Worm (Caenorhabditis elegans) whole organism, L1 larva: Measurements from ENCODE around the gene C01C10.2.

Experiments used
- F16B12.6 ChIP-seq: fragments of 150-350 bp; optimal IDR thresholded peaks from 2 replicates; lab custom pipeline; 2014; ENCODE audit warnings: missing biosample characterization, missing genetic modification characterization
- alr-1 ChIP-seq: fragments of 200-800 bp; sonication (Bioruptor generic); optimal IDR thresholded peaks from 2 replicates; lab custom pipeline; 2018; ENCODE audit warnings: borderline replicate concordance, mild to moderate bottlenecking, missing genetic modification characterization, missing compliant biosample characterization
- blmp-1 ChIP-seq: fragments of 150-350 bp; optimal IDR thresholded peaks from 2 replicates; lab custom pipeline; 2014; ENCODE audit warnings: missing biosample characterization, missing genetic modification characterization
- ceh-82 ChIP-seq, 3 experiments: fragments of 150-350 bp in 1 of 3; sonication (generic microtip) in 2 of 3; optimal IDR thresholded peaks; 2 replicates each; lab custom pipeline; 2014 to 2017; ENCODE audit warnings: missing biosample characterization in 3 of 3, missing genetic modification characterization in 3 of 3
- ceh-88 ChIP-seq: fragments of 200-800 bp; sonication (Bioruptor generic); IDR thresholded peaks from 2 replicates; pipeline ENCODE4 v1.3.6; 2022; ENCODE audit warnings: missing genetic modification characterization, missing compliant biosample characterization
- ceh-90 ChIP-seq: sonication (generic microtip); optimal IDR thresholded peaks from 2 replicates; lab custom pipeline; 2016; ENCODE audit warnings: missing genetic modification characterization, missing compliant biosample characterization
- dpl-1 ChIP-seq, 3 experiments: fragments of 150-350 bp in 2 of 3; sonication (generic microtip) in 1 of 3; optimal IDR thresholded peaks; 2 replicates each; lab custom pipeline; 2014 to 2017; ENCODE audit warnings: missing biosample characterization in 3 of 3, missing genetic modification characterization in 3 of 3, missing genetic modification reagents in 3 of 3
- efl-1 ChIP-seq, 4 experiments: fragments of 150-350 bp; optimal IDR thresholded peaks in 3 of 4; peaks in 1 of 4; 1 replicate in 1 of 4; 2 replicates in 3 of 4; lab custom pipeline; 2014; ENCODE audit warnings: missing biosample characterization in 2 of 4, missing genetic modification characterization in 2 of 4, missing genetic modification reagents in 2 of 4
- elt-2 ChIP-seq: sonication (generic microtip); optimal IDR thresholded peaks from 2 replicates; lab custom pipeline; 2016; ENCODE audit warnings: missing genetic modification characterization, mild to moderate bottlenecking, inconsistent platforms, missing compliant biosample characterization, missing genetic modification reagents
- elt-3 ChIP-seq, 6 experiments: fragments of 150-350 bp in 1 of 6; sonication (generic microtip); optimal IDR thresholded peaks; 2 replicates each; lab custom pipeline; 2017 to 2018; ENCODE audit warnings: missing biosample characterization in 6 of 6, missing genetic modification characterization in 6 of 6, inconsistent platforms in 1 of 6
- ets-5 ChIP-seq: fragments of 200-800 bp; sonication (Bioruptor generic); IDR thresholded peaks from 2 replicates; pipeline ENCODE4 v1.3.6; 2022; ENCODE audit warnings: missing genetic modification characterization, missing compliant biosample characterization
- fkh-10 ChIP-seq: sonication (generic microtip); optimal IDR thresholded peaks from 2 replicates; lab custom pipeline; 2017; ENCODE audit warnings: missing biosample characterization, missing genetic modification reagents, missing genetic modification characterization
- fkh-4 ChIP-seq: sonication (generic microtip); optimal IDR thresholded peaks from 2 replicates; lab custom pipeline; 2016; ENCODE audit warnings: missing compliant biosample characterization, missing genetic modification characterization, borderline replicate concordance
- fkh-8 ChIP-seq: sonication (generic microtip); optimal IDR thresholded peaks from 2 replicates; lab custom pipeline; 2016; ENCODE audit warnings: mild to moderate bottlenecking, missing genetic modification characterization, missing compliant biosample characterization
- fos-1 ChIP-seq: fragments of 150-350 bp; optimal IDR thresholded peaks from 2 replicates; lab custom pipeline; 2014; ENCODE audit warnings: missing biosample characterization, missing genetic modification characterization
- hlh-17 ChIP-seq: fragments of 200-800 bp; sonication (Bioruptor generic); optimal IDR thresholded peaks from 2 replicates; lab custom pipeline; 2018; ENCODE audit warnings: missing genetic modification characterization, mild to moderate bottlenecking, missing compliant biosample characterization, moderate library complexity, borderline replicate concordance
- lin-13 ChIP-seq: fragments of 150-350 bp; optimal IDR thresholded peaks from 2 replicates; lab custom pipeline; 2014; ENCODE audit warnings: missing biosample characterization, missing genetic modification reagents, missing genetic modification characterization
- lin-14 ChIP-seq: fragments of 200-800 bp; sonication (Bioruptor generic); optimal IDR thresholded peaks from 2 replicates; lab custom pipeline; 2018; ENCODE audit warnings: mild to moderate bottlenecking, missing genetic modification characterization, moderate library complexity, missing compliant biosample characterization
- lin-35 ChIP-seq, 2 experiments: fragments of 150-350 bp; optimal IDR thresholded peaks; 2 replicates each; lab custom pipeline; 2014; ENCODE audit warnings: missing biosample characterization in 2 of 2, missing genetic modification characterization in 2 of 2, missing genetic modification reagents in 2 of 2
- lsy-2 ChIP-seq, 2 experiments: fragments of 150-350 bp; optimal IDR thresholded peaks; 2 replicates each; lab custom pipeline; 2014; ENCODE audit warnings: missing biosample characterization in 2 of 2, missing genetic modification characterization in 2 of 2
- mdl-1 ChIP-seq, 2 experiments: fragments of 150-350 bp; optimal IDR thresholded peaks; 2 replicates each; lab custom pipeline; 2014 to 2017; ENCODE audit warnings: missing biosample characterization in 2 of 2, missing genetic modification characterization in 2 of 2, inconsistent platforms in 1 of 2
- mef-2 ChIP-seq: fragments of 150-350 bp; optimal IDR thresholded peaks from 2 replicates; lab custom pipeline; 2014; ENCODE audit warnings: missing biosample characterization, missing genetic modification characterization
- mep-1 ChIP-seq: fragments of 150-350 bp; optimal IDR thresholded peaks from 2 replicates; lab custom pipeline; 2014; ENCODE audit warnings: missing biosample characterization, missing genetic modification characterization
- nhr-12 ChIP-seq: sonication (generic microtip); optimal IDR thresholded peaks from 2 replicates; lab custom pipeline; 2017; ENCODE audit warnings: missing biosample characterization, missing genetic modification characterization
- nhr-20 ChIP-seq: sonication (generic microtip); optimal IDR thresholded peaks from 2 replicates; lab custom pipeline; 2016; ENCODE audit warnings: mild to moderate bottlenecking, missing genetic modification characterization, missing compliant biosample characterization
- nhr-237 ChIP-seq: fragments of 150-350 bp; optimal IDR thresholded peaks from 2 replicates; lab custom pipeline; 2014; ENCODE audit warnings: missing biosample characterization, missing genetic modification characterization
- nhr-47 ChIP-seq: sonication (generic microtip); optimal IDR thresholded peaks from 2 replicates; lab custom pipeline; 2016; ENCODE audit warnings: mild to moderate bottlenecking, missing genetic modification characterization, moderate library complexity, missing compliant biosample characterization
- nhr-71 ChIP-seq: sonication (generic microtip); optimal IDR thresholded peaks from 2 replicates; lab custom pipeline; 2016; ENCODE audit warnings: mild to moderate bottlenecking, missing genetic modification characterization, moderate library complexity, missing compliant biosample characterization
- nhr-85 ChIP-seq: sonication (generic microtip); peaks from one replicate; lab custom pipeline; 2016; ENCODE audit warnings: missing genetic modification characterization, inconsistent platforms, missing compliant biosample characterization
- nhr-90 ChIP-seq: sonication (generic microtip); optimal IDR thresholded peaks from 2 replicates; lab custom pipeline; 2016; ENCODE audit warnings: mild to moderate bottlenecking, missing genetic modification characterization, missing compliant biosample characterization; ENCODE audit not compliant: poor library complexity
- pax-3 ChIP-seq: fragments of 200-800 bp; sonication (Bioruptor generic); optimal IDR thresholded peaks from 2 replicates; lab custom pipeline; 2018; ENCODE audit warnings: mild to moderate bottlenecking, missing genetic modification characterization, moderate library complexity, missing compliant biosample characterization
- rnt-1 ChIP-seq: sonication (generic microtip); optimal IDR thresholded peaks from 2 replicates; lab custom pipeline; 2016; ENCODE audit warnings: mild to moderate bottlenecking, missing genetic modification characterization, moderate library complexity, missing compliant biosample characterization
- snu-23 ChIP-seq: sonication (generic microtip); optimal IDR thresholded peaks from 2 replicates; lab custom pipeline; 2016; ENCODE audit warnings: missing genetic modification characterization, missing compliant biosample characterization
- sox-4 ChIP-seq: sonication (generic microtip); optimal IDR thresholded peaks from 2 replicates; lab custom pipeline; 2016; ENCODE audit warnings: missing genetic modification characterization, missing compliant biosample characterization
- sup-37 ChIP-seq: fragments of 200-800 bp; sonication (Bioruptor generic); optimal IDR thresholded peaks from 2 replicates; lab custom pipeline; 2018; ENCODE audit warnings: mild to moderate bottlenecking, missing genetic modification characterization, missing compliant biosample characterization
- tbx-2 ChIP-seq: sonication (generic microtip); optimal IDR thresholded peaks from 2 replicates; lab custom pipeline; 2016; ENCODE audit warnings: missing genetic modification characterization, missing compliant biosample characterization
- unc-130 ChIP-seq: fragments of 150-350 bp; optimal IDR thresholded peaks from 2 replicates; lab custom pipeline; 2017; ENCODE audit warnings: missing biosample characterization, missing genetic modification characterization, inconsistent platforms
- unc-30 ChIP-seq: sonication (generic microtip); optimal IDR thresholded peaks from 2 replicates; lab custom pipeline; 2017; ENCODE audit warnings: missing biosample characterization, missing genetic modification characterization
- unc-86 ChIP-seq: sonication (generic microtip); optimal IDR thresholded peaks from 2 replicates; lab custom pipeline; 2016; ENCODE audit warnings: missing genetic modification characterization, missing compliant biosample characterization
- xbp-1 ChIP-seq: sonication (generic microtip); optimal IDR thresholded peaks from 2 replicates; lab custom pipeline; 2016; ENCODE audit warnings: missing genetic modification characterization, missing compliant biosample characterization

The C01C10.2 gene

ce11 chrX:7485748-7486147, 47.8 kb upstream of the C01C10.2 start, which contains the start of gene gly-12 (continued):
- TF ChIP-seq nhr-85 (tag; lab: Kevin White, UChicago) (no peak), elt-3 (tag; optimal IDR thresholded peaks at IDR 0.05; lab: Kevin White, UChicago) (no peak), ceh-82 (tag; optimal IDR thresholded peaks at IDR 0.05; lab: Kevin White, UChicago) (peak in 2 of 3 experiments; percentile 6 to 59), sup-37 (no peak), nhr-20 (peak; percentile 50)

ce11 chrX:7480756-7481155, 42.8 kb upstream of the C01C10.2 start, which contains the start of gene F48E3.9:
Gene F48E3.9 (plus strand): TSS chrX:7481056.
- TF ChIP-seq ceh-88 (GFP tag; lab: Robert Waterston, UW), result no peak

ce11 chrX:7478948-7479347, 41.0 kb upstream of the C01C10.2 start, which contains the start of gene mek-1:
Gene mek-1 (plus strand): TSS chrX:7479248.
- TF ChIP-seq sox-4 (tag; lab: Kevin White, UChicago), result peak; percentile 46
- TF ChIP-seq blmp-1 (tag; lab: Kevin White, UChicago), result no peak
- TF ChIP-seq mef-2 (tag; lab: Kevin White, UChicago), result peak; percentile 46
- peak; percentile 4 for TF ChIP-seq nhr-71 (tag; lab: Kevin White, UChicago)

ce11 chrX:7478476-7478875, 40.6 kb upstream of the C01C10.2 start:
- TF ChIP-seq pax-3 (tag; lab: Kevin White, UChicago) (peak; percentile 42), unc-30 (no peak), fkh-8 (tag; lab: Kevin White, UChicago) (peak; percentile 14), rnt-1 (tag; lab: Kevin White, UChicago) (peak; percentile 0), ceh-82 (tag; optimal IDR thresholded peaks at IDR 0.05; lab: Kevin White, UChicago) (peak in 1 of 3 experiments; percentile 16), efl-1 (optimal IDR thresholded peaks at IDR 0.05; lab: Kevin White, UChicago) (no peak), efl-1 (GFP tag; optimal IDR thresholded peaks at IDR 0.05 in 1 of 2; lab: Kevin White, UChicago) (peak in 1 of 2 experiments; percentile 79), F16B12.6 (tag; lab: Kevin White, UChicago) (peak; percentile 21), mep-1 (tag; lab: Kevin White, UChicago) (peak; percentile 15), ets-5 (GFP tag; lab: Robert Waterston, UW) (no peak), nhr-12 (no peak), snu-23 (GFP tag; lab: Kevin White, UChicago) (peak; percentile 8), mdl-1 (tag; optimal IDR thresholded peaks at IDR 0.05; lab: Kevin White, UChicago) (peak in 1 of 2 experiments; percentile 9), lsy-2 (tag; optimal IDR thresholded peaks at IDR 0.05; lab: Kevin White, UChicago) (peak in 1 of 2 experiments; percentile 15), elt-3 (tag; optimal IDR thresholded peaks at IDR 0.05; lab: Kevin White, UChicago) (no peak), xbp-1 (tag; lab: Kevin White, UChicago) (peak; percentile 21), nhr-85 (tag; lab: Kevin White, UChicago) (peak; percentile 21), lin-14 (GFP tag; lab: Kevin White, UChicago) (peak; percentile 89), hlh-17 (no peak), lin-35 (GFP tag; optimal IDR thresholded peaks at IDR 0.05; lab: Kevin White, UChicago) (peak in 1 of 2 experiments; percentile 18), nhr-47 (tag; lab: Kevin White, UChicago) (peak; percentile 11)

ce11 chrX:7474968-7475433, 37.1 kb upstream of the C01C10.2 start, which contains the start of gene coh-1:
Gene coh-1 (minus strand): TSS chrX:7475018.
- TF ChIP-seq ceh-88 (GFP tag; lab: Robert Waterston, UW) (no peak), efl-1 (optimal IDR thresholded peaks at IDR 0.05; lab: Kevin White, UChicago) (peak; percentile 46 to 64), efl-1 (GFP tag; optimal IDR thresholded peaks at IDR 0.05 in 1 of 2; lab: Kevin White, UChicago) (peak in 1 of 2 experiments; percentile 33), lsy-2 (tag; optimal IDR thresholded peaks at IDR 0.05; lab: Kevin White, UChicago) (peak; percentile 54 to 78), tbx-2 (tag; lab: Kevin White, UChicago) (peak; percentile 69), fos-1 (tag; lab: Kevin White, UChicago) (peak; percentile 66), nhr-12 (no peak), nhr-90 (tag; lab: Kevin White, UChicago) (peak; percentile 16), fkh-4 (tag; lab: Kevin White, UChicago) (no peak), blmp-1 (tag; lab: Kevin White, UChicago) (peak; percentile 72), unc-130 (tag; lab: Kevin White, UChicago) (no peak), elt-2 (tag; lab: Kevin White, UChicago) (no peak), fkh-8 (tag; lab: Kevin White, UChicago) (peak; percentile 59), unc-86 (tag; lab: Kevin White, UChicago) (peak; percentile 33), alr-1 (tag; lab: Kevin White, UChicago) (no peak), mep-1 (tag; lab: Kevin White, UChicago) (peak; percentile 73), dpl-1 (GFP tag; optimal IDR thresholded peaks at IDR 0.05; lab: Kevin White, UChicago) (peak; percentile 8 to 40 (median 34)), nhr-20 (peak; percentile 60), fkh-10 (GFP tag; lab: Kevin White, UChicago) (peak; percentile 19), nhr-85 (tag; lab: Kevin White, UChicago) (peak; percentile 70), snu-23 (GFP tag; lab: Kevin White, UChicago) (peak; percentile 84), nhr-47 (tag; lab: Kevin White, UChicago) (peak; percentile 69), nhr-71 (tag; lab: Kevin White, UChicago) (peak; percentile 77), lin-13 (peak; percentile 28), nhr-237 (no peak), F16B12.6 (tag; lab: Kevin White, UChicago) (peak; percentile 89), ceh-90 (tag; lab: Kevin White, UChicago) (no peak), ets-5 (GFP tag; lab: Robert Waterston, UW) (no peak)
